Worm (Caenorhabditis elegans): ENCODE measurements around the gene Y38C1AA.7.

The Y38C1AA.7 gene

DNA sequence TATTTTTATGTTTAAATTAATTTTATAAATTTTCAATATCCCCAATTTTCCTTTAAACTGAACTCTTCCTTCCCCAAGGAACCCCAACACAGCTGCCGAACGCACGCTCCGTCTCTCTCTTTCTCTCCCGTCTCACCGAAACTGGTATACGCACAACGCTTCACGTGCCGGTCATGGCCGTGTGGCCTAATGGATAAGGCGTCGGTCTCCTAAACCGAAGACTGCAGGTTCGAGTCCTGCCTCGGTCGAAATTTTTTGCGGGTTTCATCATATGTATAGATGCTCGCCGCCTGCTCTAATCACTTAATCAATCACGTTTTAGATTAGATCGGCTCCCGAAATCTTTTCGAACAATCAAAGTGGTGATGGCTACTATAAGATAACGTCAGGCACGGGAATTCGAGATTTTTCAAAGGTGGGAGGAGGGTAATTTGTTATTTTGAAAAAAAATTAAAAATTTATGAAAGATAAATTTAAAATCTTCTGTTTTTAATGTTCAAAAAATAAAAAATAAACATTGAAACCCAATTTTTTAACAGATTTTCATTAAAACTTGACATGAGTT, 14.9 kb upstream of the Y38C1AA.7 start (continued):
- peak; percentile 92 for TF ChIP-seq nhr-232 (tag; optimal IDR thresholded peaks at IDR 0.05)
- peak; percentile 83 for TF ChIP-seq unc-3 (GFP tag; conservative IDR thresholded peaks at IDR 0.05)
- TF ChIP-seq unc-3 (tag; optimal IDR thresholded peaks at IDR 0.05), result peak; percentile 92
- peak; percentile 80 for TF ChIP-seq ahr-1 (tag; optimal IDR thresholded peaks at IDR 0.05)
- TF ChIP-seq ceh-22 (tag; optimal IDR thresholded peaks at IDR 0.05), result no peak
- TF ChIP-seq zip-5 (tag; optimal IDR thresholded peaks at IDR 0.05), result peak; percentile 75
- no peak for TF ChIP-seq pha-4 (tag; optimal IDR thresholded peaks at IDR 0.05)
- peak; percentile 85 for TF ChIP-seq dmd-4 (tag; optimal IDR thresholded peaks at IDR 0.05; ENCODE audit: borderline replicate concordance)
- peak; percentile 93 for TF ChIP-seq ceh-19 (GFP tag; optimal IDR thresholded peaks at IDR 0.05)
- TF ChIP-seq hlh-30 (tag; optimal IDR thresholded peaks at IDR 0.05; ENCODE audit: insufficient read depth), result peak; percentile 90
- TF ChIP-seq sdc-2 (tag; optimal IDR thresholded peaks at IDR 0.05), result peak; percentile 82
- TF ChIP-seq unc-55 (GFP tag; optimal IDR thresholded peaks at IDR 0.05), result peak; percentile 23
- peak; percentile 16 for TF ChIP-seq pqm-1 (tag; optimal IDR thresholded peaks at IDR 0.05)
- no peak for TF ChIP-seq fkh-10 (GFP tag; optimal IDR thresholded peaks at IDR 0.05)
- TF ChIP-seq unc-86 (tag; optimal IDR thresholded peaks at IDR 0.05), result peak; percentile 90
- TF ChIP-seq hlh-6 (tag; optimal IDR thresholded peaks at IDR 0.05), result peak; percentile 93
- peak; percentile 59 for TF ChIP-seq ceh-14 (tag; optimal IDR thresholded peaks at IDR 0.05)
- TF ChIP-seq K02D7.2 (tag; optimal IDR thresholded peaks at IDR 0.05), result peak; percentile 87
- TF ChIP-seq eyg-1 (tag; optimal IDR thresholded peaks at IDR 0.05), result peak; percentile 95
- TF ChIP-seq ceh-24 (tag; optimal IDR thresholded peaks at IDR 0.05), result peak; percentile 74
- TF ChIP-seq nhr-11 (tag; optimal IDR thresholded peaks at IDR 0.05), result no peak
- peak; percentile 91 for TF ChIP-seq gmeb-2 (tag; optimal IDR thresholded peaks at IDR 0.05)

DNA sequence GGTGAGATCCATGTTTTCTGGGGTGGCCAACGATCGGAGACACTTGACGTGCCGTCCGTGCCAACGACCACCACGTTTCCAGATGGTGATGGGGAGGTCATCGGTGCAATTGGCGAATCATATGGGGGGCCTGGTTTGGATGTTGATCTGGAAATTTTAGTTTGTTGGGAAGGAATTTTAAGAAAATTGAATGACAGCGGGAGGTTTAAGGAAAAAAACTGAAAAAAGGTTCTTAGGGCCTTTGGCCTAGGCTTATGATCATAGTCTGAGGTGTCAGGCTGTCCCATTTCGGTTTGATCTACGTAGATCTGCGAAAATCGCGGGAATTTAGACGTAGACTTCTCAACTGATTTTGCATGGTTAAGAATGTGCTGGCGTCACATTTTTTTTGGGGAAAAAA, 10.9 kb upstream of the Y38C1AA.7 start, which contains the start of gene col-99:
Gene col-99, minus strand, starts transcription at position 101 of the 400 bp plus-strand sequence.
- TF ChIP-seq ceh-48 (tag; optimal IDR thresholded peaks at IDR 0.05) (no peak), Y22D7AL.16 (tag; optimal IDR thresholded peaks at IDR 0.05) (no peak), npax-4 (tag; optimal IDR thresholded peaks at IDR 0.05) (no peak), unc-42 (tag; optimal IDR thresholded peaks at IDR 0.05) (no peak), fkh-6 (tag; optimal IDR thresholded peaks at IDR 0.05) (no peak), hlh-30 (tag; optimal IDR thresholded peaks at IDR 0.05; ENCODE audit: insufficient read depth) (no peak)

DNA sequence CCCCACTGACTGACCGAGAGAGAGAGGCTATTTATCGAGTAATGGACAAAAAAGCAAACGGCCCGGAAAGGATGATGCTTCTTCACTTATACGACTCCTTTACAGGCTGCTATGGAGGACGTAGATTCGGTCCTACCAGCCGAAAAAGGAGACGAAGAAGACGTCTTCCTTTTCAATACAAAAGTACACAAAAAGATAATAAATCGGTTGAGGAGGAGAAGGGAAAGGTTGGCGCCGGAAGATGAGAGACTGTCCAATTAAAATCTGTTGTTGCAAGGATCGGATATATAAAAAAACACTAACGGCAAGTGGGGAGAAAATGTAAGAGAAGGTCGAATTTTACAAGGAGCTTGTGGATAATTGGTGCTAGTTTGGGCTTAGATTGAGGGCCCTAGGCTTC, 10.0 kb upstream of the Y38C1AA.7 start:
- no peak for TF ChIP-seq pha-2 (tag; optimal IDR thresholded peaks at IDR 0.05)
- TF ChIP-seq fkh-6 (tag; optimal IDR thresholded peaks at IDR 0.05), result no peak
- no peak for TF ChIP-seq mec-3 (tag; optimal IDR thresholded peaks at IDR 0.05; ENCODE audit: borderline replicate concordance)
- no peak for TF ChIP-seq ceh-22 (tag; optimal IDR thresholded peaks at IDR 0.05)
- TF ChIP-seq T23F11.4 (GFP tag; optimal IDR thresholded peaks at IDR 0.05), result no peak
- no peak for TF ChIP-seq ceh-19 (GFP tag; optimal IDR thresholded peaks at IDR 0.05)
- no peak for TF ChIP-seq lim-6 (tag; optimal IDR thresholded peaks at IDR 0.05)
- TF ChIP-seq gmeb-2 (tag; optimal IDR thresholded peaks at IDR 0.05), result no peak
- TF ChIP-seq odd-2 (tag; optimal IDR thresholded peaks at IDR 0.05), result no peak
- TF ChIP-seq sdc-2 (tag; optimal IDR thresholded peaks at IDR 0.05), result no peak
- no peak for TF ChIP-seq tbx-2 (tag; optimal IDR thresholded peaks at IDR 0.05)
- TF ChIP-seq hlh-15 (tag; optimal IDR thresholded peaks at IDR 0.05), result no peak
- no peak for TF ChIP-seq unc-3 (GFP tag; conservative IDR thresholded peaks at IDR 0.05)
- TF ChIP-seq unc-3 (tag; optimal IDR thresholded peaks at IDR 0.05), result no peak
- TF ChIP-seq nhr-232 (tag; optimal IDR thresholded peaks at IDR 0.05), result no peak

DNA sequence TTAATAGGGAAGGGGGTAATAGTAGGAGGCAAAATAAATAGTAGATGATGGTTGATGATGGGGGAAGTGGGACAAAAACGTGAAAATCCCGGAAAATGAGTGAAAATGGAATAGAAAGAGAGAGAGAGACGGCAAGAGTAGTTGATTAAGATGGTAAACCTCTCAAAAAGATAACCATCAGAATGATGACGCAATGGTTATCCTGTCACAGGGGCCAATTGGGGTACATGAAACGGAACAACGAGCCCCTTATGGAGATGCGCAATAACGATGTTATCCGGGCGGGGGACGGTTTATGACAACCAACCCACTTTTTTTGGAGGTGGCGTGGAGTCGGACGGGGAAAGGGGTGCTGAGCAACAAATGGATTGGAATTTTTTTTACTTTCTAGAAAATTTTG, 9.0 kb upstream of the Y38C1AA.7 start:
- no peak for TF ChIP-seq pag-3 (tag; optimal IDR thresholded peaks at IDR 0.05; ENCODE audit: borderline replicate concordance)
- TF ChIP-seq ceh-6 (GFP tag; optimal IDR thresholded peaks at IDR 0.05), result no peak
- TF ChIP-seq ceh-34 (tag; optimal IDR thresholded peaks at IDR 0.05), result no peak
- no peak for TF ChIP-seq npax-4 (tag; optimal IDR thresholded peaks at IDR 0.05)
- no peak for TF ChIP-seq ama-1 (optimal IDR thresholded peaks at IDR 0.05)
- TF ChIP-seq odd-2 (tag; optimal IDR thresholded peaks at IDR 0.05), result no peak
- no peak for TF ChIP-seq ref-2 (tag; optimal IDR thresholded peaks at IDR 0.05)
- TF ChIP-seq pha-2 (tag; optimal IDR thresholded peaks at IDR 0.05), result no peak
- no peak for TF ChIP-seq C38D4.7 (GFP tag; optimal IDR thresholded peaks at IDR 0.05)
- no peak for TF ChIP-seq fkh-6 (tag; optimal IDR thresholded peaks at IDR 0.05)
- TF ChIP-seq ttx-3 (tag; optimal IDR thresholded peaks at IDR 0.05), result no peak
- TF ChIP-seq fkh-10 (GFP tag; optimal IDR thresholded peaks at IDR 0.05), result no peak
